Fruit fly (Drosophila melanogaster) whole organism, embryonic: ENCODE results near the gene CG14515.

Experiments
- Adf1 ChIP-seq: fragments of 200-800 bp; sonication (Bioruptor generic); IDR thresholded peaks from 2 replicates; pipeline ENCODE4 v1.3.6; 2022; ENCODE audit warnings: missing biosample characterization, missing genetic modification characterization
- CG1024 ChIP-seq: fragments of 200-800 bp; sonication (Bioruptor generic); IDR thresholded peaks from 2 replicates; pipeline ENCODE4 v1.3.6; 2022; ENCODE audit warnings: missing biosample characterization, missing genetic modification characterization
- CG10321 ChIP-seq: fragments of 200-800 bp; sonication (Bioruptor generic); IDR thresholded peaks from 2 replicates; pipeline ENCODE4 v1.3.6; 2022; ENCODE audit warnings: missing biosample characterization, missing genetic modification characterization
- CG11504 ChIP-seq: fragments of 200-800 bp; sonication (Bioruptor generic); optimal IDR thresholded peaks from 3 replicates; lab custom pipeline; 2019; ENCODE audit warnings: missing biosample characterization, mild to moderate bottlenecking, missing genetic modification characterization, moderate library complexity
- CG11560 ChIP-seq: fragments of 200-800 bp; sonication (Bioruptor generic); IDR thresholded peaks from 3 replicates; pipeline ENCODE4 v1.3.6; 2022; ENCODE audit warnings: missing biosample characterization, missing genetic modification characterization
- CG12236 ChIP-seq: fragments of 200-800 bp; sonication (Bioruptor generic); optimal IDR thresholded peaks from 2 replicates; lab custom pipeline; 2016; ENCODE audit warnings: missing biosample characterization, missing genetic modification characterization
- CG14441 ChIP-seq: fragments of 200-800 bp; sonication (Bioruptor generic); IDR thresholded peaks from 2 replicates; pipeline ENCODE4 v1.3.6; 2022; ENCODE audit warnings: missing biosample characterization, missing genetic modification characterization
- CG15479 ChIP-seq: fragments of 200-800 bp; sonication (Bioruptor generic); optimal IDR thresholded peaks from 3 replicates; lab custom pipeline; 2019; ENCODE audit warnings: missing biosample characterization, mild to moderate bottlenecking, missing genetic modification characterization, moderate library complexity
- CG17385 ChIP-seq: fragments of 200-800 bp; sonication (Bioruptor generic); optimal IDR thresholded peaks from 3 replicates; lab custom pipeline; 2018; ENCODE audit warnings: missing biosample characterization, mild to moderate bottlenecking, missing genetic modification characterization
- CG30020 ChIP-seq: fragments of 200-800 bp; optimal IDR thresholded peaks from 2 replicates; lab custom pipeline; 2019; ENCODE audit warnings: missing biosample characterization, mild to moderate bottlenecking, missing genetic modification characterization, moderate library complexity
- CG3995 ChIP-seq: fragments of 200-800 bp; sonication (Bioruptor generic); optimal IDR thresholded peaks from 3 replicates; lab custom pipeline; 2016; ENCODE audit warnings: missing biosample characterization, missing genetic modification characterization
- CG4404 ChIP-seq: fragments of 200-800 bp; sonication (Bioruptor generic); IDR thresholded peaks from 2 replicates; pipeline ENCODE4 v1.3.6; 2022; ENCODE audit warnings: missing biosample characterization, missing genetic modification characterization
- CG7963 ChIP-seq: fragments of 200-800 bp; sonication (Bioruptor generic); IDR thresholded peaks from 3 replicates; pipeline ENCODE4 v1.3.6; 2022; ENCODE audit warnings: missing biosample characterization, missing genetic modification characterization; ENCODE audit not compliant: partially characterized antibody
- CG8089 ChIP-seq: fragments of 200-800 bp; sonication (Bioruptor generic); optimal IDR thresholded peaks from 3 replicates; lab custom pipeline; 2016; ENCODE audit warnings: missing biosample characterization, missing genetic modification characterization
- CG8478 ChIP-seq: fragments of >200 bp; optimal IDR thresholded peaks from 2 replicates; lab custom pipeline; 2018
- Deaf1 ChIP-seq: fragments of 200-800 bp; optimal IDR thresholded peaks from 3 replicates; lab custom pipeline; 2019; ENCODE audit warnings: missing biosample characterization, mild to moderate bottlenecking, missing genetic modification characterization, moderate library complexity
- Doc3 ChIP-seq: fragments of 200-800 bp; sonication (Bioruptor generic); IDR thresholded peaks from 3 replicates; pipeline ENCODE4 v1.3.6; 2022; ENCODE audit warnings: missing biosample characterization, missing genetic modification characterization; ENCODE audit not compliant: partially characterized antibody
- Fer3 ChIP-seq: fragments of 200-800 bp; sonication (Bioruptor generic); optimal IDR thresholded peaks from 2 replicates; lab custom pipeline; 2018; ENCODE audit warnings: missing biosample characterization, mild to moderate bottlenecking, missing genetic modification characterization, moderate library complexity
- Gsc ChIP-seq: fragments of 200-800 bp; sonication (Bioruptor generic); IDR thresholded peaks from 2 replicates; pipeline ENCODE4 v1.3.6; 2022; ENCODE audit warnings: missing biosample characterization, missing genetic modification characterization
- Hsf ChIP-seq: fragments of 200-800 bp; sonication (Bioruptor generic); optimal IDR thresholded peaks from 3 replicates; lab custom pipeline; 2016; ENCODE audit warnings: missing biosample characterization, missing genetic modification characterization
- MTF-1 ChIP-seq: fragments of 200-800 bp; sonication (Bioruptor generic); optimal IDR thresholded peaks from 2 replicates; lab custom pipeline; 2018; ENCODE audit warnings: missing biosample characterization, mild to moderate bottlenecking, missing genetic modification characterization, borderline replicate concordance
- Max ChIP-seq: fragments of 200-800 bp; sonication (Bioruptor generic); optimal IDR thresholded peaks from 2 replicates; lab custom pipeline; 2016; ENCODE audit warnings: missing biosample characterization, mild to moderate bottlenecking, missing genetic modification characterization
- Oaz ChIP-seq: fragments of 200-800 bp; sonication (Bioruptor generic); IDR thresholded peaks from 2 replicates; pipeline ENCODE4 v1.3.6; 2022; ENCODE audit warnings: missing biosample characterization, missing genetic modification characterization
- Sin3A ChIP-seq: fragments of >200 bp; optimal IDR thresholded peaks from 2 replicates; lab custom pipeline; 2018
- Six4 ChIP-seq: fragments of 200-800 bp; sonication (Bioruptor generic); optimal IDR thresholded peaks from 2 replicates; lab custom pipeline; 2016; ENCODE audit warnings: missing biosample characterization, missing genetic modification characterization
- Sox100B ChIP-seq: fragments of 200-800 bp; sonication (Bioruptor generic); optimal IDR thresholded peaks from 3 replicates; lab custom pipeline; 2018; ENCODE audit warnings: missing biosample characterization, mild to moderate bottlenecking, missing genetic modification characterization
- TFAM ChIP-seq: fragments of 200-800 bp; sonication (Bioruptor generic); optimal IDR thresholded peaks from 2 replicates; lab custom pipeline; 2017; ENCODE audit warnings: missing biosample characterization, missing genetic modification characterization, inconsistent platforms
- Taf1 ChIP-seq: fragments of 200-800 bp; sonication (Bioruptor generic); IDR thresholded peaks from 2 replicates; pipeline ENCODE4 v1.3.6; 2022; ENCODE audit warnings: missing biosample characterization, missing genetic modification characterization
- bbx ChIP-seq: fragments of 200-800 bp; sonication (Bioruptor generic); IDR thresholded peaks from 2 replicates; pipeline ENCODE4 v1.3.6; 2022; ENCODE audit warnings: missing biosample characterization, missing genetic modification characterization; ENCODE audit not compliant: partially characterized antibody
- bowl ChIP-seq: fragments of 200-800 bp; sonication (Bioruptor generic); IDR thresholded peaks from 2 replicates; pipeline ENCODE4 v1.3.6; 2022; ENCODE audit warnings: missing biosample characterization, missing genetic modification characterization
- bsh ChIP-seq, 2 experiments: fragments of 200-800 bp; sonication (Bioruptor generic); optimal IDR thresholded peaks; 2 replicates each; lab custom pipeline; 2017 to 2018; ENCODE audit warnings: mild to moderate bottlenecking in 2 of 2, missing biosample characterization in 2 of 2, missing genetic modification characterization in 2 of 2, moderate library complexity in 1 of 2
- btn ChIP-seq: fragments of 200-800 bp; sonication (Bioruptor generic); optimal IDR thresholded peaks from 2 replicates; lab custom pipeline; 2016; ENCODE audit warnings: missing biosample characterization, missing genetic modification characterization
- crol ChIP-seq: fragments of 200-800 bp; sonication (Bioruptor generic); IDR thresholded peaks from 2 replicates; pipeline ENCODE4 v1.3.6; 2022; ENCODE audit warnings: missing biosample characterization, missing genetic modification characterization
- dm ChIP-seq: fragments of 200-800 bp; sonication (Bioruptor generic); optimal IDR thresholded peaks from 3 replicates; lab custom pipeline; 2016; ENCODE audit warnings: missing biosample characterization, missing genetic modification characterization
- dpn ChIP-seq, 2 experiments: fragments of 200-800 bp; sonication (Bioruptor generic); optimal IDR thresholded peaks; 3 replicates each; lab custom pipeline; 2016; ENCODE audit warnings: missing biosample characterization in 2 of 2, missing genetic modification characterization in 2 of 2
- gce ChIP-seq: fragments of 200-800 bp; sonication (Bioruptor generic); IDR thresholded peaks from 3 replicates; pipeline ENCODE4 v1.3.6; 2022; ENCODE audit warnings: missing biosample characterization, missing genetic modification characterization
- gt ChIP-seq: fragments of 200-800 bp; sonication (Bioruptor generic); IDR thresholded peaks from 2 replicates; pipeline ENCODE4 v1.3.6; 2022; ENCODE audit warnings: missing biosample characterization, missing genetic modification characterization
- h ChIP-seq: fragments of >200 bp; optimal IDR thresholded peaks from 2 replicates; lab custom pipeline; 2017
- hbn ChIP-seq: fragments of 200-800 bp; sonication (Bioruptor generic); IDR thresholded peaks from 2 replicates; pipeline ENCODE4 v1.3.6; 2022; ENCODE audit warnings: missing biosample characterization, missing genetic modification characterization; ENCODE audit not compliant: partially characterized antibody
- lab ChIP-seq: fragments of 200-800 bp; sonication (Bioruptor generic); optimal IDR thresholded peaks from 3 replicates; lab custom pipeline; 2017; ENCODE audit warnings: missing biosample characterization, missing genetic modification characterization, mild to moderate bottlenecking, moderate library complexity, missing genetic modification reagents
- maf-S ChIP-seq: fragments of 200-800 bp; sonication (Bioruptor generic); optimal IDR thresholded peaks from 2 replicates; lab custom pipeline; 2016; ENCODE audit warnings: missing biosample characterization, missing genetic modification characterization
- odd ChIP-seq: fragments of 200-800 bp; sonication (Bioruptor generic); optimal IDR thresholded peaks from 2 replicates; lab custom pipeline; 2017; ENCODE audit warnings: missing biosample characterization, mild to moderate bottlenecking, missing genetic modification characterization
- phol ChIP-seq: fragments of 200-800 bp; sonication (Bioruptor generic); optimal IDR thresholded peaks from 3 replicates; lab custom pipeline; 2018; ENCODE audit warnings: missing biosample characterization, mild to moderate bottlenecking, missing genetic modification characterization, moderate library complexity
- rib ChIP-seq: fragments of 200-800 bp; sonication (Bioruptor generic); IDR thresholded peaks from 2 replicates; pipeline ENCODE4 v1.3.6; 2022; ENCODE audit warnings: missing biosample characterization, missing genetic modification characterization
- sd ChIP-seq: fragments of 200-800 bp; sonication (Bioruptor generic); optimal IDR thresholded peaks from 3 replicates; lab custom pipeline; 2018; ENCODE audit warnings: missing biosample characterization, mild to moderate bottlenecking, missing genetic modification characterization, moderate library complexity
- stc ChIP-seq: fragments of 200-800 bp; sonication (Bioruptor generic); IDR thresholded peaks from 2 replicates; pipeline ENCODE4 v1.3.6; 2022; ENCODE audit warnings: missing biosample characterization, missing genetic modification characterization
- sug ChIP-seq: fragments of 200-800 bp; optimal IDR thresholded peaks from 2 replicates; lab custom pipeline; 2019; ENCODE audit warnings: missing biosample characterization, mild to moderate bottlenecking, missing genetic modification characterization, moderate library complexity
- tio ChIP-seq: fragments of 200-800 bp; sonication (Bioruptor generic); optimal IDR thresholded peaks from 2 replicates; lab custom pipeline; 2017; ENCODE audit warnings: missing biosample characterization, missing genetic modification characterization, inconsistent platforms
- tna ChIP-seq: fragments of 200-800 bp; sonication (Bioruptor generic); IDR thresholded peaks from 2 replicates; pipeline ENCODE4 v1.3.6; 2022; ENCODE audit warnings: missing biosample characterization, missing genetic modification characterization; ENCODE audit not compliant: partially characterized antibody
- wdn ChIP-seq: fragments of 200-800 bp; sonication (Bioruptor generic); IDR thresholded peaks from 2 replicates; pipeline ENCODE4 v1.3.6; 2022; ENCODE audit warnings: missing biosample characterization, missing genetic modification characterization
- wor ChIP-seq: fragments of 200-800 bp; sonication (Bioruptor generic); IDR thresholded peaks from 2 replicates; pipeline ENCODE4 v1.3.6; 2022; ENCODE audit warnings: missing biosample characterization, missing genetic modification characterization
- zen2 ChIP-seq: fragments of 200-800 bp; sonication (Bioruptor generic); IDR thresholded peaks from 3 replicates; pipeline ENCODE4 v1.3.6; 2022; ENCODE audit warnings: missing biosample characterization, missing genetic modification characterization; ENCODE audit not compliant: partially characterized antibody

Gene CG14515

DNA sequence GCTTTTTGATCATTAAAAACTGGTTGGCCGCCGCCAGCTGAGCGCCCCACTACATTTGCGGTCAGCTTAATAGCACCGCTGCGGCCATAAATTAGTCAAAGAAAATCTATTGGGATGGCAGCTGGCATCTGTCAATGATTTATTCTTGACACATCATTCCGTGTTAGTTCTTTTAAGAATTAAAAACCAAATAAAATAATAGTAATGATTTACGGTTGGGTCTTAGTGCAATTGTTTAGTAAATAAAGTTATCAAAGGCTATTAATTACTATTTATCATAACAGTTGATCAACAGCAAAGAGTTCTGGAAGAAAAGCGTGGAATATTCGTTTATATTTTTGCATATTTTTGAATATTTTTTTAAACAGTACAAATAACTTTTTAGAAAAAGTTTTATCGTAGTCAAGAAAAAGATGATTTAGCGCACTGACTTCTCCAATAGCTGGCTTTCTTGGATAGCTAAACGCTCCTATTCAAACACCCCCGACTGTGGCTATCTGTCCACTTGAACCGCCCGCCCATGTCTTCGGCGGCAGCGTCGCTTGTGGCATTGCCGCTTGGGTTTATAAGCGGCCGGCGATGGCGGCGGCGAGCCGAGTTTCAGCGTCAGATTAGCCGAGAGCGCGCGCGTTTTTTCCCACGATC lies at the start of gene CG14515 (continued):
- TF ChIP-seq CG14441 (GFP tag; lab: Robert Waterston, UW) (0 out of 2 replicates have a peak, but pooled peaks have one; percentile 4), CG4404 (no peak), lab (no peak), Oaz (no peak), CG11504 (tag; lab: Kevin White, UChicago) (peak; percentile 56), odd (GFP tag; lab: Kevin White, UChicago) (no peak), bsh (GFP tag; optimal IDR thresholded peaks at IDR 0.05; lab: Kevin White, UChicago) (no peak), rib (GFP tag; lab: Robert Waterston, UW) (no peak), crol (GFP tag; lab: Robert Waterston, UW) (no peak), CG17385 (GFP tag; lab: Kevin White, UChicago) (no peak), Adf1 (no peak), Gsc (no peak), wor (GFP tag; lab: Robert Waterston, UW) (no peak), Sox100B (peak; percentile 47), Max (GFP tag; lab: Kevin White, UChicago) (no peak), CG1024 (no peak), CG8089 (GFP tag; lab: Kevin White, UChicago) (no peak), h (lab: Kevin White, UChicago) (no peak), sd (no peak), phol (tag; lab: Kevin White, UChicago) (peak; percentile 27), Deaf1 (no peak), CG15479 (GFP tag; lab: Kevin White, UChicago) (no peak), Fer3 (no peak), Taf1 (GFP tag; lab: Robert Waterston, UW) (no peak), CG11560 (tag; lab: Robert Waterston, UW) (no peak), maf-S (GFP tag; lab: Kevin White, UChicago) (no peak), zen2 (no peak), CG30020 (tag; lab: Kevin White, UChicago) (no peak), TFAM (GFP tag; lab: Kevin White, UChicago) (no peak), dm (GFP tag; lab: Kevin White, UChicago) (no peak), gt (GFP tag; lab: Robert Waterston, UW) (no peak), stc (GFP tag; lab: Robert Waterston, UW) (no peak), CG3995 (GFP tag; lab: Kevin White, UChicago) (no peak), CG12236 (GFP tag; lab: Kevin White, UChicago) (no peak), Doc3 (GFP tag; lab: Robert Waterston, UW) (no peak), sug (tag; lab: Kevin White, UChicago) (no peak), bowl (GFP tag; lab: Robert Waterston, UW) (no peak), wdn (no peak), Hsf (no peak), gce (GFP tag; lab: Robert Waterston, UW) (no peak), tna (GFP tag; lab: Robert Waterston, UW) (no peak), bbx (no peak), hbn (no peak), CG7963 (GFP tag; lab: Robert Waterston, UW) (no peak), dpn (GFP tag; optimal IDR thresholded peaks at IDR 0.05; lab: Kevin White, UChicago) (no peak), Six4 (GFP tag; lab: Kevin White, UChicago) (no peak), btn (no peak), CG8478 (lab: Kevin White, UChicago) (no peak), Sin3A (lab: Kevin White, UChicago) (no peak), CG10321 (GFP tag; lab: Robert Waterston, UW) (no peak), tio (GFP tag; lab: Kevin White, UChicago) (no peak), MTF-1 (no peak)
